Worm (Caenorhabditis elegans) whole organism, young adult: ENCODE measurements around the gene atp-4.

Experiments
- C17E4.6 ChIP-seq: fragments of 200-800 bp; sonication (Bioruptor generic); IDR thresholded peaks from 2 replicates; pipeline ENCODE4 v1.3.6; 2022; ENCODE audit warnings: missing genetic modification reagents, missing genetic modification characterization, missing compliant biosample characterization
- ama-1 ChIP-seq, 3 experiments: fragments of 150-350 bp in 1 of 3; sonication (generic microtip) in 2 of 3; optimal IDR thresholded peaks; 2 replicates each; lab custom pipeline; 2014 to 2018; ENCODE audit warnings: missing biosample characterization in 2 of 3, missing genetic modification characterization in 2 of 3, missing genetic modification reagents in 2 of 3
- lsy-27 ChIP-seq: sonication (generic microtip); optimal IDR thresholded peaks from 2 replicates; lab custom pipeline; 2017; ENCODE audit warnings: missing genetic modification characterization, mild to moderate bottlenecking, missing compliant biosample characterization, antibody characterized with exemption, missing genotype, borderline replicate concordance; ENCODE audit not compliant: insufficient read depth
- pha-4 ChIP-seq: fragments of 150-350 bp; sonication (generic microtip); optimal IDR thresholded peaks from 2 replicates; lab custom pipeline; 2014; ENCODE audit warnings: missing biosample characterization, missing genetic modification reagents, missing genetic modification characterization
- rcor-1 ChIP-seq: fragments of 200-800 bp; sonication (Bioruptor generic); IDR thresholded peaks from 2 replicates; pipeline ENCODE4 v1.3.6; 2022; ENCODE audit warnings: missing genetic modification reagents, missing genetic modification characterization, missing compliant biosample characterization
- repo-1 ChIP-seq: sonication (generic microtip); optimal IDR thresholded peaks from 2 replicates; lab custom pipeline; 2017; ENCODE audit warnings: mild to moderate bottlenecking, missing genetic modification characterization, missing compliant biosample characterization
- zim-3 ChIP-seq: sonication (generic microtip); optimal IDR thresholded peaks from 2 replicates; lab custom pipeline; 2017; ENCODE audit warnings: mild to moderate bottlenecking, missing genetic modification characterization, moderate library complexity, missing compliant biosample characterization

ce11 chrV:6448356-6448755 lies 21.4 kb upstream of the atp-4 start, which contains the start of gene fbxa-196:
- TF ChIP-seq repo-1 (tag; lab: Kevin White, UChicago) (no peak), pha-4 (no peak), ama-1 (optimal IDR thresholded peaks at IDR 0.05; lab: Kevin White, UChicago) (no peak), ama-1 (GFP tag; optimal IDR thresholded peaks at IDR 0.05; lab: Kevin White, UChicago) (no peak), rcor-1 (no peak), zim-3 (tag; lab: Kevin White, UChicago) (no peak), C17E4.6 (GFP tag; lab: Robert Waterston, UW) (no peak), lsy-27 (tag; lab: Kevin White, UChicago) (no peak)
